Fruit fly (Drosophila melanogaster) whole organism, wandering third instar larva: ENCODE results near the gene melt.

ENCODE experiments used
- CG32264 ChIP-seq: fragments of 200-800 bp; sonication (Bioruptor generic); optimal IDR thresholded peaks from 2 replicates; lab custom pipeline; 2016; ENCODE audit warnings: missing biosample characterization, missing genetic modification characterization
- CG9705 ChIP-seq: fragments of 200-800 bp; sonication (Bioruptor generic); optimal IDR thresholded peaks from 2 replicates; lab custom pipeline; 2018; ENCODE audit warnings: missing biosample characterization, mild to moderate bottlenecking, missing genetic modification characterization
- CrebA ChIP-seq: fragments of 200-800 bp; sonication (Bioruptor generic); optimal IDR thresholded peaks from 2 replicates; lab custom pipeline; 2016; ENCODE audit warnings: missing biosample characterization, mild to moderate bottlenecking, missing genetic modification characterization, borderline replicate concordance
- Dfd ChIP-seq: fragments of >200 bp; optimal IDR thresholded peaks from 2 replicates; lab custom pipeline; 2017; ENCODE audit warnings: missing biosample characterization, missing genetic modification characterization
- Dif ChIP-seq: fragments of 200-275, 200-300 bp; sonication (Bioruptor generic); optimal IDR thresholded peaks from 2 replicates; lab custom pipeline; 2018; ENCODE audit warnings: missing biosample characterization, missing genetic modification characterization; ENCODE audit not compliant: partially characterized antibody
- GATAd ChIP-seq: sonication (Bioruptor generic); optimal IDR thresholded peaks from 2 replicates; lab custom pipeline; 2016; ENCODE audit warnings: missing biosample characterization, missing genetic modification characterization
- Hnf4 ChIP-seq: fragments of 200-800 bp; sonication (Bioruptor generic); optimal IDR thresholded peaks from 2 replicates; lab custom pipeline; 2016; ENCODE audit warnings: missing biosample characterization, mild to moderate bottlenecking, missing genetic modification characterization
- Hr78 ChIP-seq: fragments of >200 bp; optimal IDR thresholded peaks from 2 replicates; lab custom pipeline; 2017; ENCODE audit warnings: missing biosample characterization, missing genetic modification characterization
- Hr83 ChIP-seq: fragments of 200-300 bp; sonication (Bioruptor generic); optimal IDR thresholded peaks from 2 replicates; lab custom pipeline; 2016; ENCODE audit warnings: missing biosample characterization, mild to moderate bottlenecking, missing genetic modification characterization, moderate library complexity; ENCODE audit not compliant: poor library complexity, severe bottlenecking
- Jra ChIP-seq: sonication (Bioruptor generic); optimal IDR thresholded peaks from 2 replicates; lab custom pipeline; 2016; ENCODE audit warnings: missing biosample characterization, missing genetic modification characterization
- Myc ChIP-seq: fragments of >200 bp; optimal IDR thresholded peaks from 2 replicates; lab custom pipeline; 2017
- N ChIP-seq: fragments of >200 bp; optimal IDR thresholded peaks from 2 replicates; lab custom pipeline; 2018; ENCODE audit warnings: missing biosample characterization, missing external identifiers, missing genetic modification characterization
- OdsH ChIP-seq: fragments of 200-800 bp; sonication (Bioruptor generic); optimal IDR thresholded peaks from 2 replicates; lab custom pipeline; 2016; ENCODE audit warnings: missing biosample characterization, mild to moderate bottlenecking, missing genetic modification characterization
- Rel ChIP-seq, 2 experiments: fragments of 200-800 bp; sonication (Bioruptor generic) in 1 of 2; optimal IDR thresholded peaks; 2 replicates in 1 of 2; 3 replicates in 1 of 2; lab custom pipeline; 2016 to 2019; ENCODE audit warnings: mild to moderate bottlenecking in 2 of 2, missing biosample characterization in 2 of 2, missing genetic modification characterization in 2 of 2, moderate library complexity in 1 of 2
- Vsx2 ChIP-seq: fragments of 200-300, 225-300 bp; sonication (Bioruptor generic); optimal IDR thresholded peaks from 2 replicates; lab custom pipeline; 2018; ENCODE audit warnings: missing biosample characterization, missing genetic modification characterization; ENCODE audit not compliant: partially characterized antibody
- dl ChIP-seq, 2 experiments: fragments of 175-275, 200-275 bp in 1 of 2; fragments of 200-275 bp in 1 of 2; sonication (Bioruptor generic); optimal IDR thresholded peaks; lab custom pipeline; 2018; ENCODE audit warnings: mild to moderate bottlenecking in 2 of 2, missing biosample characterization in 2 of 2, missing genetic modification characterization in 2 of 2, moderate library complexity in 2 of 2; ENCODE audit not compliant: partially characterized antibody in 2 of 2, insufficient read depth in 1 of 2
- dmrt93B ChIP-seq: fragments of 200-800 bp; sonication (Bioruptor generic); optimal IDR thresholded peaks from 2 replicates; lab custom pipeline; 2018; ENCODE audit warnings: missing biosample characterization, mild to moderate bottlenecking, missing genetic modification characterization
- dsf ChIP-seq: sonication (Bioruptor generic); optimal IDR thresholded peaks from 2 replicates; lab custom pipeline; 2016; ENCODE audit warnings: missing biosample characterization, missing genetic modification characterization, borderline replicate concordance
- ey ChIP-seq: fragments of 200-800 bp; sonication (Bioruptor generic); optimal IDR thresholded peaks from 2 replicates; lab custom pipeline; 2016; ENCODE audit warnings: missing biosample characterization, missing genetic modification characterization
- foxo ChIP-seq, 2 experiments: fragments of 200-800 bp; sonication (Bioruptor generic); optimal IDR thresholded peaks; 2 replicates in 1 of 2; 3 replicates in 1 of 2; lab custom pipeline; 2016 to 2017; ENCODE audit warnings: missing biosample characterization in 2 of 2, missing genetic modification characterization in 2 of 2
- h ChIP-seq: fragments of 200-800 bp; sonication (Bioruptor generic); optimal IDR thresholded peaks from 3 replicates; lab custom pipeline; 2016; ENCODE audit warnings: missing biosample characterization, mild to moderate bottlenecking, missing genetic modification characterization
- lola ChIP-seq: fragments of >200 bp; optimal IDR thresholded peaks from 2 replicates; lab custom pipeline; 2017; ENCODE audit warnings: missing biosample characterization, missing genetic modification characterization
- psq ChIP-seq: fragments of 200-800 bp; sonication (Bioruptor generic); optimal IDR thresholded peaks from 3 replicates; lab custom pipeline; 2017; ENCODE audit warnings: missing biosample characterization, mild to moderate bottlenecking, missing genetic modification characterization, moderate library complexity
- rgr ChIP-seq: fragments of 200-800 bp; sonication (Bioruptor generic); optimal IDR thresholded peaks from 3 replicates; lab custom pipeline; 2016; ENCODE audit warnings: missing biosample characterization, mild to moderate bottlenecking, missing genetic modification characterization
- sage ChIP-seq: fragments of 200-800 bp; sonication (Bioruptor generic); optimal IDR thresholded peaks from 2 replicates; lab custom pipeline; 2016; ENCODE audit warnings: missing biosample characterization, mild to moderate bottlenecking, missing genetic modification characterization
- sv ChIP-seq: fragments of 200-800 bp; sonication (Bioruptor generic); optimal IDR thresholded peaks from 3 replicates; lab custom pipeline; 2016; ENCODE audit warnings: missing biosample characterization, missing genetic modification characterization
- tai ChIP-seq: sonication (Bioruptor generic); optimal IDR thresholded peaks from 2 replicates; lab custom pipeline; 2016; ENCODE audit warnings: missing biosample characterization, missing genetic modification characterization
- usp ChIP-seq: fragments of >200 bp; optimal IDR thresholded peaks from 2 replicates; lab custom pipeline; 2017; ENCODE audit warnings: missing biosample characterization, missing genetic modification characterization
- woc ChIP-seq: sonication (Bioruptor generic); optimal IDR thresholded peaks from 2 replicates; lab custom pipeline; 2016; ENCODE audit warnings: missing biosample characterization, mild to moderate bottlenecking, missing genetic modification characterization

The melt gene

DNA sequence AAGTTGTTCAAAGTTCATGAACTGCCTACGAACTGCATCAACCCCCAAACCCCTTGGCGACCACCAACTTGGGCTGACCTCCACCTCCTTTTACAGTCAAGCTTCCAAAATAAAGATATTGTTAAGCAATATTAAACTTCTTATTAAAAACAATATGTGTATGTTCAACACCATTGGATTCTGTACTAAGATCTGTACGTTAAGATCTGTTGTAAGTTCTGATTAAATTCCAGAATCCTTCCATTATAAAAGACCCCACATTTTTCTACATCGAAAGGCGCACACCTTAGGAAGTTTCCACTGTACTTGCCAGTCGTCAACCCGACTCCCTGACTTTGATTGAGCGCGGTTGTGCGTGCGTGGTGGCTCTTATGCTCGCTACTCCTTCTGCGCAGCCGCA, 21.3 kb upstream of the melt start (continued):
- TF ChIP-seq psq (GFP tag; lab: Kevin White, UChicago) = no peak
- TF ChIP-seq Jra (GFP tag; lab: Kevin White, UChicago) = no peak
- TF ChIP-seq foxo (GFP tag; optimal IDR thresholded peaks at IDR 0.05; lab: Kevin White, UChicago) = peak in 1 of 2 experiments; percentile 47
- no peak for TF ChIP-seq GATAd
- peak; percentile 27 for TF ChIP-seq OdsH

DNA sequence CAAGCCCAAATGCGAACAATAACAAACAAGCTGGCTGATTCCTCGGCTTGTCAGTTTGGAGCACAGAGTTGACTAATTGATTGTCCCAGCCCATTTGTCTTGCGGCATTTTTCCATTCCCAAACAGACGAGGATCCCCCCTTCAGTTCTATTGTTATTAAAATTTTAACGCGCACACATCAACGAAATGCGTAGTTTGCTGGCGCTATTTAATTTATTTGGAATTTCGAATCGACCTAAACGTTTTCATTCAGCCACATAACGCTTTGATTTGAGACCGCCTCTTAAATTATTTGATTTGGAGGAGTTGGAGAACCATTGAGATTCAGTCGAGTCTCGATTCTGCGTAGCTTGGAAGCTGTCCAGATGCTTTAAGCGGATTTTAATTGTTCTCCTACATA, 18.4 kb upstream of the melt start:
- TF ChIP-seq Myc (lab: Kevin White, UChicago) (no peak), Hr83 (no peak), usp (GFP tag; lab: Kevin White, UChicago) (no peak), woc (GFP tag; lab: Kevin White, UChicago) (no peak), OdsH (no peak), lola (GFP tag; lab: Kevin White, UChicago) (no peak), Vsx2 (GFP tag; lab: Kevin White, UChicago) (no peak), Dif (GFP tag; lab: Kevin White, UChicago) (no peak), dl (GFP tag; optimal IDR thresholded peaks at IDR 0.05; lab: Kevin White, UChicago; ENCODE audit: insufficient read depth in 1 of 2, partially characterized antibody in 2 of 2) (no peak), CrebA (GFP tag; lab: Kevin White, UChicago) (no peak), psq (GFP tag; lab: Kevin White, UChicago) (no peak)

DNA sequence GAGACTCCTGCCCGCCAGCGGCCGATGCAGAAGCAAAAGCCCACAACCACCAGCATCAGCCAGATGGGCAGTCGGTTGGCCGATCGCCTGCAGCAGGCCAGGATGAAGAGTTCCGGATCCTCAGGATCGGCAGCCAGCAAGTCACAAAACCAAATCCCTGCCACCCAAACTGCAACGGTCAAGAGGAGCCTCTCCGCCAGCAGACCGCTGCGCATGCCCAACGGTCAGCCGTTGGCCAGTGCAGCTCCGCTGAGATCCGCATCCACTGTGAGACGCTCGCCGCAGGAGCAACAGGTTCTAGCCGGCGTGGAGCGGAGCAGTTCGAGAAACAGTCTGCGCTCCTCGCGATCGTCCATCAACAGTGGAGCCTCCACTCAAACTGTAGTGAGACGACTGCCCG, 12.2 kb upstream of the melt start:
- no peak for TF ChIP-seq CrebA (GFP tag; lab: Kevin White, UChicago)
- no peak for TF ChIP-seq Hnf4
- TF ChIP-seq dsf (GFP tag; lab: Kevin White, UChicago) = no peak
- TF ChIP-seq Vsx2 (GFP tag; lab: Kevin White, UChicago) = no peak
- no peak for TF ChIP-seq N
- TF ChIP-seq foxo (GFP tag; optimal IDR thresholded peaks at IDR 0.05; lab: Kevin White, UChicago) = no peak
- TF ChIP-seq dmrt93B = no peak
- no peak for TF ChIP-seq CG9705 (GFP tag; lab: Kevin White, UChicago)
- no peak for TF ChIP-seq Hr78 (GFP tag; lab: Kevin White, UChicago)
- TF ChIP-seq rgr (GFP tag; lab: Kevin White, UChicago) = no peak
- TF ChIP-seq sage (GFP tag; lab: Kevin White, UChicago) = no peak
- TF ChIP-seq CG32264 (GFP tag; lab: Kevin White, UChicago) = no peak
- no peak for TF ChIP-seq sv (GFP tag; lab: Kevin White, UChicago)
- TF ChIP-seq tai (GFP tag; lab: Kevin White, UChicago) = no peak
- no peak for TF ChIP-seq Dfd (GFP tag; lab: Kevin White, UChicago)
- TF ChIP-seq Jra (GFP tag; lab: Kevin White, UChicago) = no peak
- no peak for TF ChIP-seq Hr83
- no peak for TF ChIP-seq woc (GFP tag; lab: Kevin White, UChicago)

DNA sequence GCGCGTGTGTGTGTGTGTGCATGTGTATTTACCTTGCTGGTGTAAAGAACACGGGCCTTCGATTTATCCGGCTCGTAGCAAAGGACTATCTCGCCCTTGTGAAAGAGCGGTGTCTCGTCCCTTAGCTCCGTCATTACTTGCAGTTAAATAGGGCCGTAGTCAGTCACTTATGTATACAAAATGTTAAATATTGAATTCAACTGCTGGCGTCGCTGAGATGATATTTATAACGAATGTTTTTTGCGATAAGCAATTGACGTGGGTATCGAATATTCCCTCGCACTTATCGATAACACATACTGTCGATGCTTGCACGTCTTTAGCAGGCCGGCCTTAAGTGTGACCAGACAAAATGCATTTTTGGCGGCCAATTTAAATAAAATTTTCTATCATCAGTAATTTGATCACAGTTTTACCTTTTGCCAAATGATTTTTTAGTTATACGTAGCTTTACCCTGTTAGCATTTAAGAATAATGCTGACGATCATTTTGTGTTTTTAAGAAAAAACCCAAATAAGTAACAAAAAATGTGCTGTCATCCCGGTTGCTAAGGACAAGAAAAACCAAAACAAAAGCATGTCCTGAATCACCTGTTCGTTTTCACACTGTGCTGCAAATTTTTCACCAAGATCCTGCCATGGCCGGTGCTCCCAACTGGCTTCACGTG, 8.9 kb upstream of the melt start, which contains the start of the genes msl-3 and BBS1:
Gene msl-3 (minus strand): TSS at position 245 of the 667 bp plus-strand sequence.
Gene BBS1 (plus strand): TSS at position 617 of the 667 bp plus-strand sequence.
- TF ChIP-seq ey (GFP tag; lab: Kevin White, UChicago) (no peak), Rel (GFP tag; optimal IDR thresholded peaks at IDR 0.05; lab: Kevin White, UChicago) (no peak), Rel (tag; optimal IDR thresholded peaks at IDR 0.05; lab: Kevin White, UChicago) (peak; percentile 66)

DNA sequence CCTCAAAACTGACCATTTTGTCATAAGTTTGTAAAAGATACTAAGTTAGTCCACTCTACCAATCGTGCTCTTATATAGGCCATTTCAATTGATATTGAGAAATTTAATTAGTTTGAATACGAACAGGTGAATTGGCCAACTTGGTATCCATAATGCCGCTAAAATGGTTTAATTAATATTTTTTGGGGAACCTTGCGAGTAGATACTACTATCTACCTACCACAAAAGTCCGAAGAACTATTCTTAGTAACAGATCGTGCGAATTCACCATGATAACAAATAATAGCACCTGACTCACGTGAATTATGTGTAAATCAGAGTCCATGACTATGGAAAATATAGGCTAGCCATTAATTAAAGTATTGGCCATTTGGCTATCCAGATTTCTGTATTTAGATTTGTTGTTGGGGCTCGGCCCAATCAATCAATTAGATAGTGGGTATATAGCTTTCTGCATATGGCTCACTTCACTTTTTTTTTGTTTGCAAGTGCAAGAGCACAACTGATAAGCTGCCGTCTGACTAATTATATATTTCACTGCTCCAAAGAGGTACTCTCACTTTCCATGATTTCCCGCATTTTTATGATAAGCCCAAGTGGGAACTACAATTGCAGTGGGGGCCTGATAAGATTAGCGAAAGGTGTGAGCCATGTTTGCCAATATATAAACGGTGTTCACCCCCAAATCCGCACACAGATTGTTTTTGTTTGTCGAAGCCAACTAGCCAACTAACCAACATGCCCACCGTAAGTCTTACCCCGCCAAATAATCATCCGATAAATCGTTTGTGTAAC, 5.9 kb upstream of the melt start, which contains the start of the genes Acbp4 and Acbp6:
Gene Acbp4 (minus strand): TSS at position 51 of the 795 bp plus-strand sequence.
Gene Acbp6 (plus strand): TSS at position 690 of the 795 bp plus-strand sequence.
- no peak for TF ChIP-seq Rel (GFP tag; optimal IDR thresholded peaks at IDR 0.05; lab: Kevin White, UChicago)
- peak; percentile 55 for TF ChIP-seq Rel (tag; optimal IDR thresholded peaks at IDR 0.05; lab: Kevin White, UChicago)
- no peak for TF ChIP-seq h
